Worm (Caenorhabditis elegans): Measurements from ENCODE around the gene C11H1.7.

DNA sequence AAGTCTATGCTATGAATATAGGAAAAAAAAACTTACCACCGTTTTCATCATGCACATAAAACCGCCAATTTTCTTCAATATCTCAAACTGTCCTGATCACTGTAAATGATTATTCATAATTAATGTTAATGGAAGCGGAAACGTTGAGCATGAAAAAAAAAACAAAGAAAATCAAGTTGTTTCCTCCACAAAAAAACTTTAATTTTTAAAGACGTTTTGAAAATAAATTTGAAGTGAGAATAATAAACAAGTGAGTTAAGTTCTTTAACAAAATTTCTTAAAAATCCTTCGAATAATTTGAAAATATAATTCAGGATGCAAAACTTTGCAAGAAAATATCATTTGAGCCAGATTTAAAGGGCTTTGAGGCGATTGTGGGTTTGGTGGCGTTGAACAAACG is 43.1 kb downstream of the C11H1.7 start, which contains the start of gene irk-3:
- TF ChIP-seq dmd-4 (tag; optimal IDR thresholded peaks at IDR 0.05; ENCODE audit: borderline replicate concordance) (no peak), odd-2 (tag; optimal IDR thresholded peaks at IDR 0.05) (no peak), nfya-1 (tag; optimal IDR thresholded peaks at IDR 0.05) (no peak), ets-4 (tag; optimal IDR thresholded peaks at IDR 0.05) (no peak), fkh-10 (GFP tag; optimal IDR thresholded peaks at IDR 0.05) (no peak), nhr-11 (tag; optimal IDR thresholded peaks at IDR 0.05) (no peak)

All from whole organism, late embryonic.